Worm (Caenorhabditis elegans): ENCODE results near the gene F52E1.9.

F52E1.9 gene

DNA sequence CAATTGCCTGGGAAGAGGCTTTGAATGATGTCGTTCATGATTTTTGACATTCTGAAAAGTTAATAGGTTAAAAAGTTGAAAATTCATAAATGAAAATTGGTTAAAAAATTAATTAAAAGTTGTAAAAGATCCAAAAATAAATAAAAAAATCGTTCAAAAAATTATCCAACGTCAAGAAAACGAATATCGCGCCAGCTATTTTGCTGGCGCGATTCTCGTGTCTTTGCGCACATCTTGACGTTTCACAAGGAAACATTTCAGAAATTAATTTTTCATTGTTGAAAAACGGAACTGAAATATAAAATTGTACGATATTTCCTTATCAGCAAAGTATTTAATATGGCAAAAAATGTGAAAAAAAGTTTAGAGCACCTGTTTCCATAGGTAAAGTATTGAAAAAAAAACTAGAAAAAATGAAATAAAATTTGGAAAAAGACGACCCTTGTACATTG is 43.3 kb downstream of the F52E1.9 start, which contains the start of gene mpdu-1:
Gene mpdu-1, minus strand, starts transcription at position 51 of the 452 bp plus-strand sequence.
- no peak for TF ChIP-seq F26F4.8 (GFP tag; conservative IDR thresholded peaks at IDR 0.05)
- peak; percentile 71 for TF ChIP-seq nhr-77 (tag; optimal IDR thresholded peaks at IDR 0.05)
- peak; percentile 72 for TF ChIP-seq T20F7.1 (GFP tag; optimal IDR thresholded peaks at IDR 0.05)
- peak; percentile 89 for TF ChIP-seq dve-1 (tag; optimal IDR thresholded peaks at IDR 0.05; ENCODE audit: insufficient read depth)
- TF ChIP-seq pqm-1 (tag; optimal IDR thresholded peaks at IDR 0.05), result peak; percentile 71
- peak; percentile 59 for TF ChIP-seq ztf-7 (tag; optimal IDR thresholded peaks at IDR 0.05)
- no peak for TF ChIP-seq nhr-25 (tag; optimal IDR thresholded peaks at IDR 0.05; ENCODE audit: borderline replicate concordance, insufficient read depth)
- TF ChIP-seq nhr-48 (tag; optimal IDR thresholded peaks at IDR 0.05), result peak; percentile 33
- peak in 1 of 2 experiments; percentile 87 for TF ChIP-seq lsy-2 (tag; optimal IDR thresholded peaks at IDR 0.05)
- peak; percentile 36 for TF ChIP-seq hlh-30 (tag; optimal IDR thresholded peaks at IDR 0.05; ENCODE audit: insufficient read depth)
- no peak for TF ChIP-seq nhr-237 (tag; optimal IDR thresholded peaks at IDR 0.05)
- TF ChIP-seq mes-2 (tag; optimal IDR thresholded peaks at IDR 0.05; ENCODE audit: poor library complexity, severe bottlenecking), result no peak
- TF ChIP-seq nhr-6 (tag; optimal IDR thresholded peaks at IDR 0.05), result peak; percentile 36
- TF ChIP-seq nhr-102 (tag; optimal IDR thresholded peaks at IDR 0.05), result no peak
- no peak for TF ChIP-seq skn-1 (tag; optimal IDR thresholded peaks at IDR 0.05)
- no peak for TF ChIP-seq lin-39 (tag; optimal IDR thresholded peaks at IDR 0.05)
- no peak for TF ChIP-seq dmd-8 (GFP tag; IDR thresholded peaks at IDR 0.05)
- peak; percentile 69 for TF ChIP-seq nhr-28 (tag; optimal IDR thresholded peaks at IDR 0.05)
- no peak for TF ChIP-seq zfp-3 (GFP tag; conservative IDR thresholded peaks at IDR 0.05)
- no peak for TF ChIP-seq lin-29 (GFP tag; IDR thresholded peaks at IDR 0.05)
- TF ChIP-seq rbr-2 (tag; optimal IDR thresholded peaks at IDR 0.05), result peak; percentile 26
- TF ChIP-seq F49E8.2 (tag; optimal IDR thresholded peaks at IDR 0.05; ENCODE audit: borderline replicate concordance), result no peak
- no peak for TF ChIP-seq daf-16 (GFP tag; optimal IDR thresholded peaks at IDR 0.05)
- peak; percentile 71 for TF ChIP-seq daf-16 (tag; optimal IDR thresholded peaks at IDR 0.05)
- no peak for TF ChIP-seq pha-4 (GFP tag; IDR thresholded peaks at IDR 0.05)
- TF ChIP-seq pha-4 (tag; optimal IDR thresholded peaks at IDR 0.05), result peak; percentile 57
- no peak for TF ChIP-seq vab-7 (GFP tag; IDR thresholded peaks at IDR 0.05)
- TF ChIP-seq tra-1 (GFP tag; IDR thresholded peaks at IDR 0.05), result no peak
- TF ChIP-seq dpl-1 (GFP tag; optimal IDR thresholded peaks at IDR 0.05), result peak; percentile 80
- peak; percentile 31 for TF ChIP-seq snpc-4 (tag; optimal IDR thresholded peaks at IDR 0.05)

DNA sequence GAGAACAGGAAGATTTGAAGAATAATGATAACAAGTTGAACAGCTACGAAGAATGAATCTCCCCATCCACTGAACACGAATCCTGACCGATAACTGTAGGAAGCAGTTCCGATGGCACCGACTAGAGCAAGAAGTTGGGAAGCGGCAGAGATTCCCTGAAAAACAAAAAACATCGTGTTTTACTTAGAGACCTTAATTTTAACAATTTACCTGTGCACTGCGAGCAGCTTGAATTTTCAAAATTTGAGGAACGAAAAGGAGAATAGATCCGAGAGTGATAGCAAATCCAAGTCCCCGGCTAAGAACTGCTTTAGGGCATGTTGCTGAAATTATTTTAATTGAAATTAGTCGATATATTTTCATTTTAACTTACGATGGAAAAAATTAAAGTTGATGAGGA is 43.8 kb downstream of the F52E1.9 start:
- TF ChIP-seq aha-1 (tag) (peak; percentile 79), cey-2 (tag; optimal IDR thresholded peaks at IDR 0.05; ENCODE audit: borderline replicate concordance, insufficient read depth) (no peak)

DNA sequence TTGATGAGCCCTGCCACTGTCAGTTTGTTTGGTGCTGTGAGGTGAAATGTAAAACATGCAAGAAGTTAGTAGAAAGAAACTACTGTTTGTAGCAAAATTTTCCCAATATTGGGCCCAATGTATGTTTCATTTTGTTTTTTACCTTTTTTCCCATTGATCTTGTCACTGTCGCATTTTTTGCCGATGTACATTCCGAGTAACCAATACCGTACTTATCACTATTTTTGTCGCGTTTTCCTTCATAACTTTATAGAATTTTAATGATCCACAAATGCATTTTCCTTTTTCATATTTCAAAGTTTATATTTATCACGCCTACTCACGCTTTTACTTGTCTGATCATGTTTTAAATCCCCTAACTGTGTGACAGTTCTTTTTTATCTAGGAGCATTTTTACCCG is 44.7 kb downstream of the F52E1.9 start:
- TF ChIP-seq aha-1 (tag) (peak; percentile 92), mes-2 (tag; optimal IDR thresholded peaks at IDR 0.05; ENCODE audit: poor library complexity, severe bottlenecking) (no peak)

DNA sequence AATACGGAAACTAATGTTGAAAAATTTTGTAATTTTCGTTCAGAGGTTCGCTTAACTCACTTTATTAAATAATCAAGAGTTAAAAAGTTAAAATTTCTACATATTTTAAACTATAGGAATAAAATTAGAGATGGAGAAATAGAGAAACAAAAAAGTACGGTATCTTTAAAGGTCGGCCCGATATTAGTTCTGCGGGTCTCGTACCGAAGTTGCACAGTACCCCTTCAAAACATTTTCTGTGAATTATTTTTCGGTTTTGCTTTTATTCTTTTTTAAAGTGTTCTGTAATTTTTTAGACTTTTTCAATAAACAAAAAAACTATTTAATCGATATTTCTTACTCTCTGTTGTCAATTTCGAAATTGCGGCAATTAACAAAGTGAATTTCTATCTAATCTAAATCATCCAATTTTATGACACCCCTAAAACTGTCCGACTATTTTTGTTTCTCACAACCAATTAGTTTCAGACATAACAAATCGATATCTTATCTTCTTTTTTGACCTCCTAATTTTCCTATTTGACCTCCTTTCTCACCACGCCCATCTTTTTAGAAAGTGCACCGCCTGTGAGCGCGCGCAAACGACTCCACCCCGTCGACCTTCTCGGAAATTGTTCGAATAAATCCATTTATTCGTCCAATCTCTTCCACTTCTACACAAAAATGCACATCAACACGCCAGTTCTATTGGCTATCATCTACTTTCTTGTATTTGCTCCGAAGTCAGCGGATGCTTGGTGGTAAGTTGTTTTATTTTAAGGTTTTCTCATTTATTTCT is 46.8 kb downstream of the F52E1.9 start, which contains the start of gene mom-2:
Gene mom-2, plus strand, starts transcription at position 554 of the 778 bp plus-strand sequence.
- no peak for TF ChIP-seq ces-1 (GFP tag; optimal IDR thresholded peaks at IDR 0.05)
- no peak for TF ChIP-seq ceh-20 (GFP tag; IDR thresholded peaks at IDR 0.05)
- TF ChIP-seq mxl-3 (GFP tag; optimal IDR thresholded peaks at IDR 0.05), result no peak
- no peak for TF ChIP-seq ceh-28 (tag; optimal IDR thresholded peaks at IDR 0.05)
